Worm (Caenorhabditis elegans) whole organism, mixed stage, embryonic: ENCODE data around the gene gpa-4.
A peak's percentile ranks its signal among the peaks of the same experiment; 100 is the strongest.

Source experiments
- drap-1 ChIP-seq: fragments of 200-800 bp; sonication (Bioruptor generic); optimal IDR thresholded peaks from 3 replicates; lab custom pipeline; 2018; ENCODE audit warnings: mild to moderate bottlenecking, missing genetic modification characterization, missing compliant biosample characterization
- elt-3 ChIP-seq: fragments of 150-350 bp; optimal IDR thresholded peaks from 2 replicates; lab custom pipeline; 2014; ENCODE audit warnings: missing biosample characterization, missing genetic modification characterization
- hlh-1 ChIP-seq: fragments of 150-350 bp; optimal IDR thresholded peaks from 2 replicates; lab custom pipeline; 2014; ENCODE audit warnings: missing biosample characterization, missing genetic modification reagents, missing genetic modification characterization
- mep-1 ChIP-seq: fragments of 150-350 bp; optimal IDR thresholded peaks from 2 replicates; lab custom pipeline; 2017; ENCODE audit warnings: missing biosample characterization, missing genetic modification reagents, missing genetic modification characterization, inconsistent platforms
- nhr-2 ChIP-seq: fragments of 150-350 bp; optimal IDR thresholded peaks from 2 replicates; lab custom pipeline; 2014; ENCODE audit warnings: missing biosample characterization, missing genetic modification characterization
- nhr-237 ChIP-seq: fragments of 150-350 bp; optimal IDR thresholded peaks from 2 replicates; lab custom pipeline; 2014; ENCODE audit warnings: missing biosample characterization, missing genetic modification characterization
- nhr-76 ChIP-seq: sonication (generic microtip); optimal IDR thresholded peaks from 2 replicates; lab custom pipeline; 2017; ENCODE audit warnings: missing biosample characterization, missing genetic modification characterization
- snpc-4 ChIP-seq: fragments of 150-350 bp; optimal IDR thresholded peaks from 2 replicates; lab custom pipeline; 2014; ENCODE audit warnings: missing biosample characterization, missing genetic modification characterization
- tbx-8 ChIP-seq: fragments of 200-800 bp; sonication (Bioruptor generic); optimal IDR thresholded peaks from 2 replicates; lab custom pipeline; 2018; ENCODE audit warnings: mild to moderate bottlenecking, missing genetic modification characterization, moderate library complexity, missing compliant biosample characterization
- unc-120 ChIP-seq: sonication (generic microtip); optimal IDR thresholded peaks from 2 replicates; lab custom pipeline; 2017; ENCODE audit warnings: missing genetic modification characterization, missing compliant biosample characterization; ENCODE audit not compliant: poor library complexity, severe bottlenecking
- unc-62 ChIP-seq: fragments of 150-350 bp; optimal IDR thresholded peaks from 2 replicates; lab custom pipeline; 2014; ENCODE audit warnings: missing biosample characterization, missing genetic modification reagents, missing genetic modification characterization
- zip-8 ChIP-seq: fragments of 150-350 bp; optimal IDR thresholded peaks from 2 replicates; lab custom pipeline; 2014; ENCODE audit warnings: missing biosample characterization, missing genetic modification characterization

ce11 chrIV:410420-410891 is 9.0 kb downstream of the gpa-4 start, which contains the start of gene T07A9.12:
- TF ChIP-seq drap-1: no peak
- no peak for TF ChIP-seq hlh-1 (tag; lab: Kevin White, UChicago)
- peak; percentile 54 for TF ChIP-seq unc-62 (GFP tag; lab: Kevin White, UChicago)
- peak; percentile 41 for TF ChIP-seq nhr-2 (tag; lab: Kevin White, UChicago)
- TF ChIP-seq nhr-237: peak; percentile 63
- TF ChIP-seq unc-120 (tag; lab: Kevin White, UChicago): peak; percentile 71
- TF ChIP-seq zip-8 (tag; lab: Kevin White, UChicago): peak; percentile 26
- no peak for TF ChIP-seq snpc-4 (tag; lab: Kevin White, UChicago)
- TF ChIP-seq elt-3 (tag; lab: Kevin White, UChicago): no peak
- peak; percentile 46 for TF ChIP-seq mep-1 (tag; lab: Kevin White, UChicago)
- TF ChIP-seq nhr-76: no peak
- TF ChIP-seq tbx-8: no peak
